Worm (Caenorhabditis elegans) whole organism, L2 larva: ENCODE results near the gene mrps-22.

ENCODE experiments used
- aly-2 ChIP-seq: fragments of 150-350 bp; optimal IDR thresholded peaks from 2 replicates; lab custom pipeline; 2014; ENCODE audit warnings: missing biosample characterization, missing genetic modification characterization
- elt-1 ChIP-seq: fragments of 150-350 bp; optimal IDR thresholded peaks from 2 replicates; lab custom pipeline; 2014; ENCODE audit warnings: missing biosample characterization, missing genetic modification characterization
- elt-3 ChIP-seq: sonication (generic microtip); optimal IDR thresholded peaks from 2 replicates; lab custom pipeline; 2017; ENCODE audit warnings: missing biosample characterization, missing genetic modification characterization
- lin-11 ChIP-seq: fragments of 150-350 bp; sonication (generic microtip); optimal IDR thresholded peaks from 2 replicates; lab custom pipeline; 2014; ENCODE audit warnings: missing biosample characterization, missing genetic modification characterization, inconsistent platforms, mixed read lengths
- nhr-11 ChIP-seq: fragments of 150-350 bp; optimal IDR thresholded peaks from 2 replicates; lab custom pipeline; 2014; ENCODE audit warnings: missing biosample characterization, missing genetic modification characterization
- nhr-12 ChIP-seq: fragments of 150-350 bp; optimal IDR thresholded peaks from 2 replicates; lab custom pipeline; 2014; ENCODE audit warnings: missing biosample characterization, missing genetic modification characterization
- nhr-23 ChIP-seq: fragments of 150-350 bp; optimal IDR thresholded peaks from 2 replicates; lab custom pipeline; 2014; ENCODE audit warnings: missing biosample characterization, missing genetic modification reagents, missing genetic modification characterization
- sem-4 ChIP-seq: fragments of 150-350 bp; optimal IDR thresholded peaks from 2 replicates; lab custom pipeline; 2014; ENCODE audit warnings: missing biosample characterization, missing genetic modification reagents, missing genetic modification characterization
- skn-1 ChIP-seq: sonication (generic microtip); optimal IDR thresholded peaks from 2 replicates; lab custom pipeline; 2017; ENCODE audit warnings: missing biosample characterization, missing genetic modification characterization
- snpc-4 ChIP-seq: fragments of 150-350 bp; optimal IDR thresholded peaks from 2 replicates; lab custom pipeline; 2014; ENCODE audit warnings: missing biosample characterization, missing genetic modification characterization

ce11 chrII:10539232-10539631 is 43.2 kb upstream of the mrps-22 start, which contains the start of gene R166.3:
- TF ChIP-seq nhr-11 (tag; lab: Kevin White, UChicago) (no peak), elt-1 (tag; lab: Kevin White, UChicago) (no peak), skn-1 (tag; lab: Kevin White, UChicago) (no peak), aly-2 (no peak), sem-4 (tag; lab: Kevin White, UChicago) (no peak), snpc-4 (tag; lab: Kevin White, UChicago) (no peak), lin-11 (tag; lab: Kevin White, UChicago) (no peak), nhr-12 (no peak), elt-3 (tag; lab: Kevin White, UChicago) (no peak), nhr-23 (no peak)
